Worm (Caenorhabditis elegans) whole organism, L1 larva: ENCODE measurements around the gene C35B1.8.

Experiments
- C04F5.9 ChIP-seq: sonication (generic microtip); optimal IDR thresholded peaks from 2 replicates; lab custom pipeline; 2016; ENCODE audit warnings: missing genetic modification characterization, missing compliant biosample characterization
- F16B12.6 ChIP-seq: fragments of 150-350 bp; optimal IDR thresholded peaks from 2 replicates; lab custom pipeline; 2014; ENCODE audit warnings: missing biosample characterization, missing genetic modification characterization
- Y116A8C.19 ChIP-seq: sonication (generic microtip); optimal IDR thresholded peaks from 2 replicates; lab custom pipeline; 2016; ENCODE audit warnings: missing compliant biosample characterization, missing genetic modification characterization, borderline replicate concordance
- ama-1 ChIP-seq: fragments of 150-350 bp; optimal IDR thresholded peaks from 2 replicates; lab custom pipeline; 2014
- blmp-1 ChIP-seq: fragments of 150-350 bp; optimal IDR thresholded peaks from 2 replicates; lab custom pipeline; 2014; ENCODE audit warnings: missing biosample characterization, missing genetic modification characterization
- ceh-63 ChIP-seq: fragments of 200-800 bp; sonication (Bioruptor generic); optimal IDR thresholded peaks from 2 replicates; lab custom pipeline; 2018; ENCODE audit warnings: mild to moderate bottlenecking, missing genetic modification characterization, missing compliant biosample characterization
- ceh-8 ChIP-seq: fragments of 200-800 bp; sonication (Bioruptor generic); optimal IDR thresholded peaks from 2 replicates; lab custom pipeline; 2018; ENCODE audit warnings: mild to moderate bottlenecking, missing genetic modification characterization, moderate library complexity, missing compliant biosample characterization
- ceh-82 ChIP-seq, 3 experiments: fragments of 150-350 bp in 1 of 3; sonication (generic microtip) in 2 of 3; optimal IDR thresholded peaks; 2 replicates each; lab custom pipeline; 2014 to 2017; ENCODE audit warnings: missing biosample characterization in 3 of 3, missing genetic modification characterization in 3 of 3
- ceh-88 ChIP-seq: fragments of 200-800 bp; sonication (Bioruptor generic); IDR thresholded peaks from 2 replicates; pipeline ENCODE4 v1.3.6; 2022; ENCODE audit warnings: missing genetic modification characterization, missing compliant biosample characterization
- ceh-90 ChIP-seq: sonication (generic microtip); optimal IDR thresholded peaks from 2 replicates; lab custom pipeline; 2016; ENCODE audit warnings: missing genetic modification characterization, missing compliant biosample characterization
- dsc-1 ChIP-seq: sonication (generic microtip); optimal IDR thresholded peaks from 2 replicates; lab custom pipeline; 2016; ENCODE audit warnings: mild to moderate bottlenecking, missing genetic modification characterization, missing compliant biosample characterization
- efl-1 ChIP-seq, 4 experiments: fragments of 150-350 bp; optimal IDR thresholded peaks in 3 of 4; peaks in 1 of 4; 1 replicate in 1 of 4; 2 replicates in 3 of 4; lab custom pipeline; 2014; ENCODE audit warnings: missing biosample characterization in 2 of 4, missing genetic modification characterization in 2 of 4, missing genetic modification reagents in 2 of 4
- efl-3 ChIP-seq: fragments of 200-800 bp; sonication (Bioruptor generic); optimal IDR thresholded peaks from 2 replicates; lab custom pipeline; 2018; ENCODE audit warnings: mild to moderate bottlenecking, missing genetic modification characterization, missing compliant biosample characterization
- egl-13 ChIP-seq: sonication (generic microtip); optimal IDR thresholded peaks from 2 replicates; lab custom pipeline; 2016; ENCODE audit warnings: missing genotype, missing genetic modification reagents, missing genetic modification characterization, missing compliant biosample characterization
- egl-27 ChIP-seq, 2 experiments: fragments of 150-350 bp in 1 of 2; sonication (generic microtip); optimal IDR thresholded peaks; 3 replicates each; lab custom pipeline; 2017 to 2018; ENCODE audit warnings: missing biosample characterization in 2 of 2, missing genetic modification characterization in 2 of 2, missing genetic modification reagents in 2 of 2
- ets-5 ChIP-seq: fragments of 200-800 bp; sonication (Bioruptor generic); IDR thresholded peaks from 2 replicates; pipeline ENCODE4 v1.3.6; 2022; ENCODE audit warnings: missing genetic modification characterization, missing compliant biosample characterization
- fkh-10 ChIP-seq: sonication (generic microtip); optimal IDR thresholded peaks from 2 replicates; lab custom pipeline; 2017; ENCODE audit warnings: missing biosample characterization, missing genetic modification reagents, missing genetic modification characterization
- fkh-8 ChIP-seq: sonication (generic microtip); optimal IDR thresholded peaks from 2 replicates; lab custom pipeline; 2016; ENCODE audit warnings: mild to moderate bottlenecking, missing genetic modification characterization, missing compliant biosample characterization
- fos-1 ChIP-seq: fragments of 150-350 bp; optimal IDR thresholded peaks from 2 replicates; lab custom pipeline; 2014; ENCODE audit warnings: missing biosample characterization, missing genetic modification characterization
- grh-1 ChIP-seq: fragments of 200-800 bp; sonication (Bioruptor generic); IDR thresholded peaks from 2 replicates; pipeline ENCODE4 v1.3.6; 2022; ENCODE audit warnings: missing genetic modification reagents, missing genetic modification characterization, missing compliant biosample characterization
- hlh-4 ChIP-seq: sonication (generic microtip); optimal IDR thresholded peaks from 2 replicates; lab custom pipeline; 2016; ENCODE audit warnings: mild to moderate bottlenecking, missing genetic modification characterization, missing compliant biosample characterization
- jun-1 ChIP-seq: fragments of 150-350 bp; optimal IDR thresholded peaks from 2 replicates; lab custom pipeline; 2014; ENCODE audit warnings: missing biosample characterization, missing genetic modification reagents, missing genetic modification characterization
- lin-13 ChIP-seq: fragments of 150-350 bp; optimal IDR thresholded peaks from 2 replicates; lab custom pipeline; 2014; ENCODE audit warnings: missing biosample characterization, missing genetic modification reagents, missing genetic modification characterization
- lin-15B ChIP-seq: fragments of 150-350 bp; sonication (generic microtip); optimal IDR thresholded peaks from 3 replicates; lab custom pipeline; 2014; ENCODE audit warnings: missing biosample characterization, missing genetic modification characterization
- lin-39 ChIP-seq: fragments of 150-350 bp; optimal IDR thresholded peaks from 2 replicates; lab custom pipeline; 2014; ENCODE audit warnings: missing biosample characterization, missing genetic modification reagents, missing genetic modification characterization
- mab-9 ChIP-seq: fragments of 200-800 bp; sonication (Bioruptor generic); IDR thresholded peaks from 2 replicates; pipeline ENCODE4 v1.3.6; 2022; ENCODE audit warnings: missing genetic modification reagents, missing genetic modification characterization, missing compliant biosample characterization
- mep-1 ChIP-seq: fragments of 150-350 bp; optimal IDR thresholded peaks from 2 replicates; lab custom pipeline; 2014; ENCODE audit warnings: missing biosample characterization, missing genetic modification characterization
- nhr-11 ChIP-seq: fragments of 150-350 bp; optimal IDR thresholded peaks from 2 replicates; lab custom pipeline; 2014; ENCODE audit warnings: missing biosample characterization, missing genetic modification characterization
- nhr-12 ChIP-seq: sonication (generic microtip); optimal IDR thresholded peaks from 2 replicates; lab custom pipeline; 2017; ENCODE audit warnings: missing biosample characterization, missing genetic modification characterization
- nhr-20 ChIP-seq: sonication (generic microtip); optimal IDR thresholded peaks from 2 replicates; lab custom pipeline; 2016; ENCODE audit warnings: mild to moderate bottlenecking, missing genetic modification characterization, missing compliant biosample characterization
- nhr-28 ChIP-seq: fragments of 150-350 bp; optimal IDR thresholded peaks from 2 replicates; lab custom pipeline; 2014; ENCODE audit warnings: missing biosample characterization, missing genetic modification characterization
- nhr-71 ChIP-seq: sonication (generic microtip); optimal IDR thresholded peaks from 2 replicates; lab custom pipeline; 2016; ENCODE audit warnings: mild to moderate bottlenecking, missing genetic modification characterization, moderate library complexity, missing compliant biosample characterization
- nhr-77 ChIP-seq: fragments of 150-350 bp; optimal IDR thresholded peaks from 2 replicates; lab custom pipeline; 2014; ENCODE audit warnings: missing biosample characterization, missing genetic modification characterization
- nhr-85 ChIP-seq: sonication (generic microtip); peaks from one replicate; lab custom pipeline; 2016; ENCODE audit warnings: missing genetic modification characterization, inconsistent platforms, missing compliant biosample characterization
- nhr-90 ChIP-seq: sonication (generic microtip); optimal IDR thresholded peaks from 2 replicates; lab custom pipeline; 2016; ENCODE audit warnings: mild to moderate bottlenecking, missing genetic modification characterization, missing compliant biosample characterization; ENCODE audit not compliant: poor library complexity
- pax-3 ChIP-seq: fragments of 200-800 bp; sonication (Bioruptor generic); optimal IDR thresholded peaks from 2 replicates; lab custom pipeline; 2018; ENCODE audit warnings: mild to moderate bottlenecking, missing genetic modification characterization, moderate library complexity, missing compliant biosample characterization
- pqm-1 ChIP-seq: sonication (generic microtip); optimal IDR thresholded peaks from 3 replicates; lab custom pipeline; 2017; ENCODE audit warnings: missing biosample characterization, missing genetic modification characterization
- rnt-1 ChIP-seq: sonication (generic microtip); optimal IDR thresholded peaks from 2 replicates; lab custom pipeline; 2016; ENCODE audit warnings: mild to moderate bottlenecking, missing genetic modification characterization, moderate library complexity, missing compliant biosample characterization
- skn-1 ChIP-seq: fragments of 150-350 bp; optimal IDR thresholded peaks from 2 replicates; lab custom pipeline; 2014; ENCODE audit warnings: missing biosample characterization, missing genetic modification characterization
- snu-23 ChIP-seq: sonication (generic microtip); optimal IDR thresholded peaks from 2 replicates; lab custom pipeline; 2016; ENCODE audit warnings: missing genetic modification characterization, missing compliant biosample characterization
- sox-4 ChIP-seq: sonication (generic microtip); optimal IDR thresholded peaks from 2 replicates; lab custom pipeline; 2016; ENCODE audit warnings: missing genetic modification characterization, missing compliant biosample characterization
- sup-37 ChIP-seq: fragments of 200-800 bp; sonication (Bioruptor generic); optimal IDR thresholded peaks from 2 replicates; lab custom pipeline; 2018; ENCODE audit warnings: mild to moderate bottlenecking, missing genetic modification characterization, missing compliant biosample characterization
- swsn-7 ChIP-seq: sonication (generic microtip); optimal IDR thresholded peaks from 2 replicates; lab custom pipeline; 2016; ENCODE audit warnings: missing genetic modification characterization, missing compliant biosample characterization
- tbx-2 ChIP-seq: sonication (generic microtip); optimal IDR thresholded peaks from 2 replicates; lab custom pipeline; 2016; ENCODE audit warnings: missing genetic modification characterization, missing compliant biosample characterization
- tlp-1 ChIP-seq: fragments of 150-350 bp; optimal IDR thresholded peaks from 2 replicates; lab custom pipeline; 2014; ENCODE audit warnings: missing biosample characterization, missing genetic modification characterization
- unc-130 ChIP-seq: fragments of 150-350 bp; optimal IDR thresholded peaks from 2 replicates; lab custom pipeline; 2017; ENCODE audit warnings: missing biosample characterization, missing genetic modification characterization, inconsistent platforms
- unc-86 ChIP-seq: sonication (generic microtip); optimal IDR thresholded peaks from 2 replicates; lab custom pipeline; 2016; ENCODE audit warnings: missing genetic modification characterization, missing compliant biosample characterization
- unc-98 ChIP-seq: fragments of 200-800 bp; sonication (Bioruptor generic); IDR thresholded peaks from 2 replicates; pipeline ENCODE4 v1.3.6; 2022; ENCODE audit warnings: missing genetic modification characterization, missing compliant biosample characterization
- vab-15 ChIP-seq: sonication (generic microtip); optimal IDR thresholded peaks from 2 replicates; lab custom pipeline; 2017; ENCODE audit warnings: missing genotype, mild to moderate bottlenecking, missing genetic modification characterization, missing compliant biosample characterization
- zip-4 ChIP-seq: fragments of 200-800 bp; sonication (Bioruptor generic); optimal IDR thresholded peaks from 2 replicates; lab custom pipeline; 2018; ENCODE audit warnings: mild to moderate bottlenecking, missing genetic modification characterization, moderate library complexity, missing compliant biosample characterization
- ztf-11 ChIP-seq, 2 experiments: sonication (generic microtip); optimal IDR thresholded peaks; 2 replicates each; lab custom pipeline; 2016 to 2017; ENCODE audit warnings: missing genetic modification characterization in 2 of 2, missing biosample characterization in 1 of 2, missing compliant biosample characterization in 1 of 2

C35B1.8 gene

DNA sequence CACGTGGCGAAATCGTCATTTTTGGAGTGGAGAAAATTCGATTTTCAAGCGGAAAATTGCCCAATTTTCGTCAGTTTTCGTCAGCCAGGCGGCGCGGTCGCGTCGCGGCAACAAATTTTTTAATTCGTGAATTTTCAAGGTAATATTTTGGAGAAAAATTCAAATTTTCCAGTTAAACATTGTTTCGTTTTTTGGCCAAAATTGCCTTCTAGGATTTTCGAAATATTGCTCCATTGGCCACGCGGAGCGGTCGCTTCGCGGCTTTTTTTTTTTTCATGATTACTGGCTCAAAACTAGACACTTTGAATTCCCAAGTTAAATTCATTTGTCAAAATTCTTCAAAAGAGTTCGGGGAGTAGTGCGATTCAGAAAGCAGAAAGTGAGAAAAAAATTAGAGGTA, 31.2 kb downstream of the C35B1.8 start:
- TF ChIP-seq pax-3 (tag; lab: Kevin White, UChicago): no peak
- no peak for TF ChIP-seq efl-1 (optimal IDR thresholded peaks at IDR 0.05; lab: Kevin White, UChicago)
- peak in 1 of 2 experiments; percentile 13 for TF ChIP-seq efl-1 (GFP tag; optimal IDR thresholded peaks at IDR 0.05 in 1 of 2; lab: Kevin White, UChicago)
- no peak for TF ChIP-seq unc-98
- peak; percentile 3 for TF ChIP-seq nhr-85
- TF ChIP-seq lin-15B: no peak

DNA sequence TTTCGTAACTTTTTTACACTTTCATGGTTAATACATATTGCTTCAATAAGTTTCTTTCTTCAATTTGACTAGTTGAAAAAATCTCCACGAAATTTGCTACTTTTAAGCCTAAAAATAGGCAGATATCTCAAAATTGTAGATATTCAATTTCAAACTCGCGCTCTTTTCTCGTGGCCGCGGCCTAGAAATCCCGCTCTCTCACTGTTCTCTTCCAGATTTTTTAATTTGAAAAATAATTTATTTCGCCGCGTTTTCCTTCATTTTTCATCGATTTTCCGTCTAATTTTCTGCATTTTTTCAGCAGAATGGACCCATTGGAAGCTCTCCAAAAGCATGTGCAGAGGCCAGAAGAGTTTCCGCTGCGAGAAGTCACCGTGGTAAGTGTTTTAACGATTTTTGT, 36.5 kb downstream of the C35B1.8 start, which contains the start of gene cdc-73:
Gene cdc-73, plus strand, starts transcription at position 302 of the 400 bp plus-strand sequence.
- peak; percentile 29 for TF ChIP-seq F16B12.6
- TF ChIP-seq pqm-1 (tag; lab: Kevin White, UChicago): no peak
- peak in 1 of 2 experiments; percentile 63 for TF ChIP-seq ztf-11 (tag; optimal IDR thresholded peaks at IDR 0.05; lab: Kevin White, UChicago)
- TF ChIP-seq sox-4 (tag; lab: Kevin White, UChicago): peak; percentile 50
- no peak for TF ChIP-seq hlh-4 (tag; lab: Kevin White, UChicago)
- TF ChIP-seq mep-1: peak; percentile 64
- no peak for TF ChIP-seq efl-3 (GFP tag; lab: Kevin White, UChicago)
- TF ChIP-seq unc-130 (tag; lab: Kevin White, UChicago): no peak
- TF ChIP-seq vab-15 (tag; lab: Kevin White, UChicago): no peak
- TF ChIP-seq nhr-20 (tag; lab: Kevin White, UChicago): peak; percentile 18
- TF ChIP-seq rnt-1 (tag; lab: Kevin White, UChicago): peak; percentile 94
- no peak for TF ChIP-seq ceh-8 (GFP tag; lab: Kevin White, UChicago)
- TF ChIP-seq tbx-2: peak; percentile 72
- TF ChIP-seq lin-13: peak; percentile 1
- no peak for TF ChIP-seq sup-37
- TF ChIP-seq ceh-88 (GFP tag; lab: Robert Waterston, UW): no peak
- peak; percentile 22 to 58 (median 25) for TF ChIP-seq ceh-82 (tag; optimal IDR thresholded peaks at IDR 0.05; lab: Kevin White, UChicago)
- TF ChIP-seq grh-1 (GFP tag; lab: Robert Waterston, UW): no peak
- peak; percentile 70 for TF ChIP-seq nhr-90 (tag; lab: Kevin White, UChicago)
- no peak for TF ChIP-seq pax-3 (tag; lab: Kevin White, UChicago)
- TF ChIP-seq mab-9 (GFP tag; lab: Robert Waterston, UW): 0 out of 2 replicates have a peak, but pooled peaks have one; percentile 21
- TF ChIP-seq Y116A8C.19 (tag; lab: Kevin White, UChicago): no peak
- no peak for TF ChIP-seq skn-1
- TF ChIP-seq ceh-63 (GFP tag; lab: Kevin White, UChicago): no peak
- TF ChIP-seq fkh-8 (tag; lab: Kevin White, UChicago): peak; percentile 15
- TF ChIP-seq tlp-1 (tag; lab: Kevin White, UChicago): no peak
- no peak for TF ChIP-seq ama-1
- TF ChIP-seq egl-27 (tag; optimal IDR thresholded peaks at IDR 0.05; lab: Kevin White, UChicago): no peak
- TF ChIP-seq nhr-12 (tag; lab: Kevin White, UChicago): no peak
- no peak for TF ChIP-seq blmp-1 (tag; lab: Kevin White, UChicago)
- TF ChIP-seq swsn-7 (tag; lab: Kevin White, UChicago): peak; percentile 52
- no peak for TF ChIP-seq nhr-11 (tag; lab: Kevin White, UChicago)
- peak; percentile 87 for TF ChIP-seq ceh-90 (tag; lab: Kevin White, UChicago)
- TF ChIP-seq nhr-28 (tag; lab: Kevin White, UChicago): no peak
- peak; percentile 12 for TF ChIP-seq fos-1
- peak; percentile 63 for TF ChIP-seq dsc-1 (tag; lab: Kevin White, UChicago)
- TF ChIP-seq ets-5 (GFP tag; lab: Robert Waterston, UW): no peak
- TF ChIP-seq nhr-71 (tag; lab: Kevin White, UChicago): peak; percentile 74
- no peak for TF ChIP-seq fkh-10
- no peak for TF ChIP-seq nhr-77 (tag; lab: Kevin White, UChicago)
- TF ChIP-seq unc-86 (tag; lab: Kevin White, UChicago): peak; percentile 29
- TF ChIP-seq zip-4 (GFP tag; lab: Kevin White, UChicago): no peak
- TF ChIP-seq egl-13: peak; percentile 26
- peak; percentile 93 to 94 for TF ChIP-seq efl-1 (optimal IDR thresholded peaks at IDR 0.05; lab: Kevin White, UChicago)
- peak; percentile 92 to 99 for TF ChIP-seq efl-1 (GFP tag; optimal IDR thresholded peaks at IDR 0.05 in 1 of 2; lab: Kevin White, UChicago)
- TF ChIP-seq C04F5.9 (tag; lab: Kevin White, UChicago): peak; percentile 22
- TF ChIP-seq lin-39 (tag; lab: Kevin White, UChicago): no peak
- TF ChIP-seq unc-98: 0 out of 2 replicates have a peak, but pooled peaks have one; percentile 37
- TF ChIP-seq jun-1 (tag; lab: Kevin White, UChicago): no peak
- peak; percentile 63 for TF ChIP-seq snu-23 (GFP tag; lab: Kevin White, UChicago)
